Fruit fly (Drosophila melanogaster) whole organism, embryonic: Measurements from ENCODE around the gene Gorab.

Experiments
- BEAF-32 ChIP-seq: fragments of 200-800 bp; sonication (Bioruptor generic); optimal IDR thresholded peaks from 3 replicates; lab custom pipeline; 2017; ENCODE audit warnings: missing biosample characterization, missing genetic modification characterization, mild to moderate bottlenecking, moderate library complexity, missing genetic modification reagents
- Bgb ChIP-seq: fragments of 200-800 bp; sonication (Bioruptor generic); IDR thresholded peaks from 2 replicates; pipeline ENCODE4 v1.3.6; 2022; ENCODE audit warnings: missing biosample characterization, missing genetic modification characterization; ENCODE audit not compliant: partially characterized antibody
- Bteb2 ChIP-seq: fragments of 200-800 bp; sonication (Bioruptor generic); optimal IDR thresholded peaks from 2 replicates; lab custom pipeline; 2016; ENCODE audit warnings: missing biosample characterization, missing genetic modification characterization
- CG10267 ChIP-seq: fragments of 200-800 bp; sonication (Bioruptor generic); optimal IDR thresholded peaks from 2 replicates; lab custom pipeline; 2018; ENCODE audit warnings: missing biosample characterization, mild to moderate bottlenecking, missing genetic modification characterization, moderate library complexity
- CG10274 ChIP-seq: fragments of 200-800 bp; sonication (Bioruptor generic); optimal IDR thresholded peaks from 3 replicates; lab custom pipeline; 2017; ENCODE audit warnings: missing biosample characterization, mild to moderate bottlenecking, missing genetic modification characterization
- CG11093 ChIP-seq: fragments of 200-800 bp; sonication (Bioruptor generic); IDR thresholded peaks from 3 replicates; pipeline ENCODE4 v1.3.6; 2022; ENCODE audit warnings: missing biosample characterization, missing genetic modification characterization
- CG12769 ChIP-seq: fragments of 200-800 bp; sonication (Bioruptor generic); optimal IDR thresholded peaks from 2 replicates; lab custom pipeline; 2019; ENCODE audit warnings: missing biosample characterization, mild to moderate bottlenecking, missing genetic modification characterization, moderate library complexity
- CG14441 ChIP-seq: fragments of 200-800 bp; sonication (Bioruptor generic); IDR thresholded peaks from 2 replicates; pipeline ENCODE4 v1.3.6; 2022; ENCODE audit warnings: missing biosample characterization, missing genetic modification characterization
- CG14710 ChIP-seq: fragments of 200-800 bp; sonication (Bioruptor generic); optimal IDR thresholded peaks from 3 replicates; lab custom pipeline; 2019; ENCODE audit warnings: missing biosample characterization, mild to moderate bottlenecking, missing genetic modification characterization, moderate library complexity
- CG15269 ChIP-seq: fragments of 200-800 bp; sonication (Bioruptor generic); optimal IDR thresholded peaks from 2 replicates; lab custom pipeline; 2018; ENCODE audit warnings: missing biosample characterization, mild to moderate bottlenecking, missing genetic modification characterization, moderate library complexity
- CG16779 ChIP-seq: fragments of 200-800 bp; sonication (Bioruptor generic); IDR thresholded peaks from 2 replicates; pipeline ENCODE4 v1.3.6; 2022; ENCODE audit warnings: missing biosample characterization, missing genetic modification characterization
- CG17829 ChIP-seq: fragments of 200-800 bp; optimal IDR thresholded peaks from 2 replicates; lab custom pipeline; 2019; ENCODE audit warnings: missing biosample characterization, mild to moderate bottlenecking, missing genetic modification characterization, moderate library complexity
- CG18011 ChIP-seq: fragments of 200-800 bp; sonication (Bioruptor generic); optimal IDR thresholded peaks from 2 replicates; lab custom pipeline; 2017; ENCODE audit warnings: missing biosample characterization, missing genetic modification characterization, mild to moderate bottlenecking, moderate library complexity, missing genotype
- CG18262 ChIP-seq: fragments of 200-800 bp; optimal IDR thresholded peaks from 3 replicates; lab custom pipeline; 2019; ENCODE audit warnings: missing biosample characterization, mild to moderate bottlenecking, missing genetic modification characterization, moderate library complexity
- CG2712 ChIP-seq: fragments of 200-800 bp; optimal IDR thresholded peaks from 3 replicates; lab custom pipeline; 2019; ENCODE audit warnings: missing biosample characterization, mild to moderate bottlenecking, missing genetic modification characterization, moderate library complexity
- CG32767 ChIP-seq: fragments of 200-800 bp; sonication (Bioruptor generic); IDR thresholded peaks from 2 replicates; pipeline ENCODE4 v1.3.6; 2022; ENCODE audit warnings: missing biosample characterization, missing genetic modification characterization
- CG3838 ChIP-seq: fragments of 200-800 bp; sonication (Bioruptor generic); optimal IDR thresholded peaks from 3 replicates; lab custom pipeline; 2016; ENCODE audit warnings: missing biosample characterization, missing genetic modification characterization
- CG6791 ChIP-seq: fragments of 200-800 bp; sonication (Bioruptor generic); IDR thresholded peaks from 3 replicates; pipeline ENCODE4 v1.3.6; 2022; ENCODE audit warnings: missing biosample characterization, missing genetic modification characterization; ENCODE audit not compliant: partially characterized antibody
- CG7556 ChIP-seq: fragments of 200-800 bp; sonication (Bioruptor generic); optimal IDR thresholded peaks from 2 replicates; lab custom pipeline; 2017; ENCODE audit warnings: missing biosample characterization, mild to moderate bottlenecking, missing genetic modification characterization
- CG8388 ChIP-seq: fragments of 200-800 bp; sonication (Bioruptor generic); optimal IDR thresholded peaks from 2 replicates; lab custom pipeline; 2019; ENCODE audit warnings: missing biosample characterization, mild to moderate bottlenecking, missing genetic modification characterization, moderate library complexity
- CG8478 ChIP-seq: fragments of >200 bp; optimal IDR thresholded peaks from 2 replicates; lab custom pipeline; 2018
- CG9609 ChIP-seq: fragments of 200-800 bp; sonication (Bioruptor generic); optimal IDR thresholded peaks from 3 replicates; lab custom pipeline; 2016; ENCODE audit warnings: missing biosample characterization, missing genetic modification characterization
- CoRest ChIP-seq: fragments of 200-800 bp; sonication (Bioruptor generic); optimal IDR thresholded peaks from 3 replicates; lab custom pipeline; 2018; ENCODE audit warnings: missing biosample characterization, mild to moderate bottlenecking, missing genetic modification characterization, moderate library complexity
- Dek ChIP-seq: fragments of 200-800 bp; sonication (Bioruptor generic); optimal IDR thresholded peaks from 3 replicates; lab custom pipeline; 2019; ENCODE audit warnings: missing biosample characterization, mild to moderate bottlenecking, missing genetic modification characterization, moderate library complexity
- ERR ChIP-seq: fragments of 200-800 bp; sonication (Bioruptor generic); optimal IDR thresholded peaks from 2 replicates; lab custom pipeline; 2016; ENCODE audit warnings: missing biosample characterization, missing genetic modification characterization
- Ets97D ChIP-seq: fragments of 200-800 bp; sonication (Bioruptor generic); optimal IDR thresholded peaks from 3 replicates; lab custom pipeline; 2016; ENCODE audit warnings: missing biosample characterization, missing genetic modification characterization
- Fer1 ChIP-seq: fragments of 200-800 bp; sonication (Bioruptor generic); optimal IDR thresholded peaks from 2 replicates; lab custom pipeline; 2017; ENCODE audit warnings: missing biosample characterization, mild to moderate bottlenecking, missing genetic modification characterization
- Hand ChIP-seq: fragments of 200-800 bp; sonication (Bioruptor generic); optimal IDR thresholded peaks from 2 replicates; lab custom pipeline; 2017; ENCODE audit warnings: mild to moderate bottlenecking, missing biosample characterization, missing genetic modification reagents, missing genetic modification characterization
- Hr39 ChIP-seq: fragments of >200 bp; optimal IDR thresholded peaks from 2 replicates; lab custom pipeline; 2017
- Lpt ChIP-seq: fragments of >200 bp; optimal IDR thresholded peaks from 2 replicates; lab custom pipeline; 2018; ENCODE audit warnings: missing biosample characterization, missing genetic modification characterization
- NfI ChIP-seq: fragments of 200-800 bp; sonication (Bioruptor generic); optimal IDR thresholded peaks from 3 replicates; lab custom pipeline; 2018; ENCODE audit warnings: missing biosample characterization, mild to moderate bottlenecking, missing genetic modification characterization, moderate library complexity
- Sin3A ChIP-seq: fragments of >200 bp; optimal IDR thresholded peaks from 2 replicates; lab custom pipeline; 2018
- Sox100B ChIP-seq: fragments of 200-800 bp; sonication (Bioruptor generic); optimal IDR thresholded peaks from 3 replicates; lab custom pipeline; 2018; ENCODE audit warnings: missing biosample characterization, mild to moderate bottlenecking, missing genetic modification characterization
- YL-1 ChIP-seq: fragments of 200-800 bp; sonication (Bioruptor generic); optimal IDR thresholded peaks from 3 replicates; lab custom pipeline; 2017; ENCODE audit warnings: missing biosample characterization, mild to moderate bottlenecking, missing genetic modification characterization
- aop ChIP-seq: fragments of 200-800 bp; sonication (Bioruptor generic); IDR thresholded peaks from 2 replicates; pipeline ENCODE4 v1.3.6; 2022; ENCODE audit warnings: missing biosample characterization, missing genetic modification characterization
- ap ChIP-seq: fragments of 200-800 bp; sonication (Bioruptor generic); IDR thresholded peaks from 2 replicates; pipeline ENCODE4 v1.3.6; 2022; ENCODE audit warnings: missing biosample characterization, missing genetic modification characterization
- chif ChIP-seq, 2 experiments: fragments of 200-800 bp; sonication (Bioruptor generic); optimal IDR thresholded peaks; 3 replicates each; lab custom pipeline; 2016; ENCODE audit warnings: missing biosample characterization in 2 of 2, missing genetic modification characterization in 2 of 2
- chinmo ChIP-seq: fragments of 200-800 bp; sonication (Bioruptor generic); IDR thresholded peaks from 4 replicates; pipeline ENCODE4 v1.3.6; 2022; ENCODE audit warnings: missing biosample characterization, missing genetic modification characterization; ENCODE audit not compliant: partially characterized antibody
- corto ChIP-seq: fragments of 200-800 bp; sonication (Bioruptor generic); optimal IDR thresholded peaks from 2 replicates; lab custom pipeline; 2016; ENCODE audit warnings: missing biosample characterization, mild to moderate bottlenecking, missing genetic modification characterization, moderate library complexity
- da ChIP-seq: fragments of 200-800 bp; sonication (Bioruptor generic); optimal IDR thresholded peaks from 2 replicates; lab custom pipeline; 2016; ENCODE audit warnings: missing biosample characterization, missing genetic modification characterization
- dimm ChIP-seq: fragments of 200-800 bp; sonication (Bioruptor generic); IDR thresholded peaks from 2 replicates; pipeline ENCODE4 v1.3.6; 2022; ENCODE audit warnings: missing biosample characterization, missing genetic modification characterization
- eyg ChIP-seq: fragments of 200-800 bp; sonication (Bioruptor generic); optimal IDR thresholded peaks from 3 replicates; lab custom pipeline; 2016; ENCODE audit warnings: missing biosample characterization, missing genetic modification characterization
- fd102C ChIP-seq: fragments of 200-800 bp; sonication (Bioruptor generic); optimal IDR thresholded peaks from 2 replicates; lab custom pipeline; 2018; ENCODE audit warnings: missing biosample characterization, mild to moderate bottlenecking, missing genetic modification characterization, moderate library complexity
- klu ChIP-seq: fragments of 200-800 bp; sonication (Bioruptor generic); IDR thresholded peaks from 2 replicates; pipeline ENCODE4 v1.3.6; 2022; ENCODE audit warnings: missing biosample characterization, missing genetic modification characterization
- mld ChIP-seq: fragments of 200-800 bp; sonication (Bioruptor generic); IDR thresholded peaks from 3 replicates; pipeline ENCODE4 v1.3.6; 2022; ENCODE audit warnings: missing biosample characterization, missing genetic modification characterization; ENCODE audit not compliant: partially characterized antibody
- pfk ChIP-seq: fragments of 200-800 bp; sonication (Bioruptor generic); optimal IDR thresholded peaks from 2 replicates; lab custom pipeline; 2018; ENCODE audit warnings: missing biosample characterization, mild to moderate bottlenecking, missing genetic modification characterization, moderate library complexity
- prd ChIP-seq, 3 experiments: fragments of >200 bp in 2 of 3; fragments of 200-800 bp in 1 of 3; sonication (Bioruptor generic) in 1 of 3; optimal IDR thresholded peaks in 2 of 3; IDR thresholded peaks in 1 of 3; 2 replicates in 2 of 3; 3 replicates in 1 of 3; pipeline versions ENCODE4 v1.3.6 to Lab custom; 2017 to 2022; ENCODE audit warnings: missing biosample characterization in 1 of 3, missing genetic modification characterization in 1 of 3
- ssp ChIP-seq: fragments of 200-800 bp; sonication (Bioruptor generic); IDR thresholded peaks from 2 replicates; pipeline ENCODE4 v1.3.6; 2022; ENCODE audit warnings: missing biosample characterization, missing genetic modification characterization
- stc ChIP-seq: fragments of 200-800 bp; sonication (Bioruptor generic); IDR thresholded peaks from 2 replicates; pipeline ENCODE4 v1.3.6; 2022; ENCODE audit warnings: missing biosample characterization, missing genetic modification characterization
- tna ChIP-seq: fragments of 200-800 bp; sonication (Bioruptor generic); IDR thresholded peaks from 2 replicates; pipeline ENCODE4 v1.3.6; 2022; ENCODE audit warnings: missing biosample characterization, missing genetic modification characterization; ENCODE audit not compliant: partially characterized antibody

The Gorab gene

DNA sequence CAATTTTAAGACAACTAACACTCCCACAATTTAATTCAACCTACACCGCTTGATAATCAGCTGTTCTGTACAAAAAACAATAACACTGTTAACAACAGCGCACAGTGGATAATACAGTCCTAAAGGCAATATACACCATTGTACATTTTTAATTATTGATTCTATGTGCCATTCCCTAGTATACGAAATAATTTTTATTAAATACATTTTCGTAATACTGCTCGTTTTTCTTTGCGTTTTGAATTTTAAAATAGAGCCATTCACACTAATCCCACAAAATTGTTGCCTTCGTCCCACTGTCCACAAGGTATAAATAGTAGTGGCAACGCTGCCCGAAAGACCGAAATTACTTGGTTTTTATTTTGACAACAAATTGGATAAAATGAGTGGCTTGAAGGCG, 4.9 kb upstream of the Gorab start, which contains the start of the genes Coq4 and CG32176 (continued):
- TF ChIP-seq prd (optimal IDR thresholded peaks at IDR 0.05; lab: Kevin White, UChicago) (no peak), prd (GFP tag; IDR thresholded peaks at IDR 0.05; lab: Robert Waterston, UW) (peak; percentile 99), corto (GFP tag; lab: Kevin White, UChicago) (peak; percentile 90), ERR (GFP tag; lab: Kevin White, UChicago) (peak; percentile 95), Lpt (no peak), CG16779 (GFP tag; lab: Robert Waterston, UW) (peak; percentile 97), CG2712 (tag; lab: Kevin White, UChicago) (peak; percentile 98), Ets97D (peak; percentile 95), da (peak; percentile 95), NfI (GFP tag; lab: Kevin White, UChicago) (peak; percentile 98), CG9609 (peak; percentile 98), klu (GFP tag; lab: Robert Waterston, UW) (peak; percentile 96), CG10267 (tag; lab: Kevin White, UChicago) (peak; percentile 91), CG32767 (GFP tag; lab: Robert Waterston, UW) (peak; percentile 95), Fer1 (GFP tag; lab: Kevin White, UChicago) (peak; percentile 97), ssp (GFP tag; lab: Robert Waterston, UW) (peak; percentile 92), dimm (GFP tag; lab: Robert Waterston, UW) (peak; percentile 95), CG14710 (tag; lab: Kevin White, UChicago) (peak; percentile 96), CG15269 (tag; lab: Kevin White, UChicago) (peak; percentile 98), CoRest (tag; lab: Kevin White, UChicago) (peak; percentile 98), CG10274 (GFP tag; lab: Kevin White, UChicago) (peak; percentile 88), CG7556 (GFP tag; lab: Kevin White, UChicago) (peak; percentile 95), pfk (GFP tag; lab: Kevin White, UChicago) (peak; percentile 49), fd102C (GFP tag; lab: Kevin White, UChicago) (peak; percentile 81), BEAF-32 (GFP tag; lab: Kevin White, UChicago) (peak; percentile 40), CG3838 (GFP tag; lab: Kevin White, UChicago) (peak; percentile 96), tna (0 out of 2 replicates have a peak, but pooled peaks have one; percentile 45), chinmo (GFP tag; lab: Robert Waterston, UW) (no peak), Hr39 (lab: Kevin White, UChicago) (no peak), CG14441 (GFP tag; lab: Robert Waterston, UW) (peak; percentile 98), ap (peak; percentile 97), Hand (peak; percentile 84), stc (peak; percentile 97), Bgb (GFP tag; lab: Robert Waterston, UW) (peak; percentile 77), CG11093 (GFP tag; lab: Robert Waterston, UW) (peak; percentile 96), Dek (tag; lab: Kevin White, UChicago) (peak; percentile 97), aop (GFP tag; lab: Robert Waterston, UW) (peak; percentile 96), mld (GFP tag; lab: Robert Waterston, UW) (0 out of 3 replicates have a peak, but pooled peaks have one; percentile 45), eyg (GFP tag; lab: Kevin White, UChicago) (peak; percentile 97), Sox100B (peak; percentile 93), Sin3A (lab: Kevin White, UChicago) (no peak), CG8388 (GFP tag; lab: Kevin White, UChicago) (peak; percentile 97), CG18262 (tag; lab: Kevin White, UChicago) (peak; percentile 97), CG17829 (peak; percentile 98), Bteb2 (GFP tag; lab: Kevin White, UChicago) (peak; percentile 98), CG18011 (GFP tag; lab: Kevin White, UChicago) (peak; percentile 90), CG12769 (tag; lab: Kevin White, UChicago) (peak; percentile 99), CG8478 (lab: Kevin White, UChicago) (no peak), chif (GFP tag; optimal IDR thresholded peaks at IDR 0.05; lab: Kevin White, UChicago) (peak; percentile 98 to 99), YL-1 (GFP tag; lab: Kevin White, UChicago) (peak; percentile 91), CG6791 (GFP tag; lab: Robert Waterston, UW) (peak; percentile 76; the same call in 2 of the 3 replicates)
